Fruit fly (Drosophila melanogaster): Measurements from ENCODE around the gene dally.

The dally gene

dm6 chr3L:8813484-8813883, 13.8 kb upstream of the dally start:
- TF ChIP-seq CG17801 (GFP tag; optimal IDR thresholded peaks at IDR 0.05; ENCODE audit: partially characterized antibody) = no peak

- TF ChIP-seq CG17801 (GFP tag; optimal IDR thresholded peaks at IDR 0.05; ENCODE audit: partially characterized antibody) = no peak
Measured at dm6 chr3L:8819441-8819840, 7.9 kb upstream of the dally start.

DNA sequence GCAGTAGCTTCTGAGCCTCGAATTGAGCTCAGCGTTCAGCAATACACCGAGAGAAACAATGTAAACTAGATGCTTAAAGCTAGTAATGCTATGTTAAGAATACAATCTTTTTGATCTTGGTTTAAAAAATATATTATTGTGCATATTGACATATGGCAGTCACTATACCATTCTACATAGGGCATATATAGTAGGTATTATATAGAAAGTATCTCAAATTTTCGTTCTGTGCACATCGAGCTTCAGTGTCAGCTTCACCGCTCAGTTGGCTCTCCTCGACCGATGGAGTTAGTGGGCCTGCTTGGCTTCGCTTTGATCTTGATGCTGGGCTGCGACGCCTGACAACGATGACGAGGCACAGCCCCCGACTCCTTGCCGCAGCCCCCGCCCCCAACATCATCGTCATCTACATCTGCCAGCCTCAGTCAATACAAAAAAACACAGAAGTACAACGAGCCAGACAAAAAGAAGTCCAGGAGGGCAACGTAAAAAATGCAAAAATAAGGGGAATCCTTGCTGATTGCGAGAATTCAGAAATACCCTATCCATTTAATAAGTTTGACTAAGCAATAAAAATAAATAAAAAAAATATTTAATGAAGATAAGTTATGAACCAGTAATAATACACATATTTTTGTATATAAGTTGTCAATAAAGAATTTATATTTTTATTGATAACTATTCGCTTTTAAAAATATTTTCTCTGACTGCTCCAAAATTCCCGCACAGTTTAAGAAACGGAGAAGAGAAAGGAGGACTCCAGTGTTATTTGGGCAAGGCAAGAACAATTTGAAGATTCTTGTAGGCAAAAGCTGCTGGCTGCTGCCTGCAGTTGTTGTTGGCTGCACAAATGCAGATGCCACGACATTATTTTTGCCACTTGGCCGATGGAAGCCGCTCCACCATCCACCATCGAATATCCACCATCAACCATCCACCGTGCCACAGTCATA, 5.3 kb upstream of the dally start:
- no peak for TF ChIP-seq CG17801 (GFP tag; optimal IDR thresholded peaks at IDR 0.05; ENCODE audit: partially characterized antibody)

- TF ChIP-seq CG17801 (GFP tag; optimal IDR thresholded peaks at IDR 0.05; ENCODE audit: partially characterized antibody) = no peak
Measured at dm6 chr3L:8822881-8823435, 4.3 kb upstream of the dally start.

DNA sequence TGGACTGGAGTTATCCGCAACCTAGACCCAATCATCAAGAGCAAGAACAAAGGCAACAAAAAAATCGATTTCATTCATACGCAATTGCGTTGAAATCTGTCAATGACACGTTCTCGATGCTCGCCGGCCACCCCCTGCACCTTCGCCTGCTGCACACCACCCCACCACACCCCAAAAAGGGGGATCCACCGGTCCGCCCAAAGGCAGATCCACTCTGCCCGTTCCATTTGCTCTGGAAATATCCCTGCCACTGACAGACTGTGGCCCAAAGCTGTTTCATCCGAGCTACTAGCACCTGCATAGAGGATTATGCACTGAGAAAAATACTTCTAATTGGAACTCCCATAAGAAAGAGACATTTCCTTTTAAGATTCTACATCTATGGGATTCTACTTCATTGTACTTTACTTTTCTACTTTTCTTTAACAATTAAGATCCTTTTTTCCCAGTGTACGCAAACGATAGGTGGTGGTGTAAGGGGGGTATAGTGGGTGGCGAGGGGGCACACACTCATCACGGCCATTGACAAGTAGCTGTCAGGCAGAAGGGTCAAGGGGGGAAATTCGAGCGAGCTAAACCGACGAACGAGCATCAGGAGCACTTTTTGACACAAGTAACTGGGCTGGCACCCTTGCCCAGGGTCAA, 3.5 kb upstream of the dally start:
- TF ChIP-seq CG17801 (GFP tag; optimal IDR thresholded peaks at IDR 0.05; ENCODE audit: partially characterized antibody) = no peak

DNA sequence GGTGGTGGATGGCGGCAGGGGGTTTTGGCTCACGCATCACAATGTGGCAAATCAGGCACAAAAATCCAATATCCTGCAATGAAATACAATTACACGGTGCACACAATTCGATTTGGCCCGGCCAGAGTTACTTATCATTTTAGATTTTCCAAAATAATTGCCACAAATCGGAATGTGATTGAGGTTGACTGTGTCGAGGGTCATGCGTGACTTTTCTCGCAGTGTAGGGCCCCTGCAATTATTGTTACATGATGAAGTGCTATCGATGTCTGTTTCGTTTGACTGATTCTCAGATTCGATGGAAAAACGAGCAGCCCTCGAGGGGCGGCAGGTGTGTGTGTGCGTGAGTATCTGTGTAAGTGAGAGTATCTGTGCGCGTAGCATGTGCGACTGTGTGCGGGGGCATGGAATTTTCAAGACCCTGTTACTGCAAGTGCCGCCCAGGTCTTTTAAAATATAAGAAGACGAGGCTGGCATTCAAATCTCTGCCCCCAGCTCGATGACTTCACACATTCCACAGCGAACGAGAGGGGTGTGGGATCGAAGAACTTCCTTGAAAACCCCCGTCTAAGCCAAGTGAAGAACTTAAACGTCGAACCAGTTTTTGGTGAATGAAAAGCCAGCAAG, 2.8 kb upstream of the dally start:
- no peak for TF ChIP-seq CG17801 (GFP tag; optimal IDR thresholded peaks at IDR 0.05; ENCODE audit: partially characterized antibody)

dm6 chr3L:8825030-8825407, 2.3 kb upstream of the dally start:
- no peak for TF ChIP-seq CG17801 (GFP tag; optimal IDR thresholded peaks at IDR 0.05; ENCODE audit: partially characterized antibody)

DNA sequence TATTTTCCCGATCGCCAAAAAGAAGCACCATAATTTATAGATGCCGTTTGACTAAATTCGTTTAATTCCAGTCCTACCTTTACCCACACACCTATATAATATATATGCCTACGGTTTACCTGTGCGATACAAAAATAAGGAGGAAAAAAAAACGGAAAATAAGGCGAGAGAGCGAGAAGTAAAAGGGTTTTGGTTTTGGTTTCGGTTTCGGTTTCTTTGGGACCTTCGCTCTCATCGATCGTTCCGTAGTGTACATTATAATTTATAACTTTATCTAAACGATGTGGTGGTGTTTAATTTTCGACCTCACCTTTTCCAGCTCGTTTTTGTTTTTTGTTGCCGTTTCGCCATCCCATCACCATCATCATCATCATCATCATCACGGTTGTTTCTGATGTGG, 1.7 kb upstream of the dally start:
- TF ChIP-seq CG17801 (GFP tag; optimal IDR thresholded peaks at IDR 0.05; ENCODE audit: partially characterized antibody) = no peak

DNA sequence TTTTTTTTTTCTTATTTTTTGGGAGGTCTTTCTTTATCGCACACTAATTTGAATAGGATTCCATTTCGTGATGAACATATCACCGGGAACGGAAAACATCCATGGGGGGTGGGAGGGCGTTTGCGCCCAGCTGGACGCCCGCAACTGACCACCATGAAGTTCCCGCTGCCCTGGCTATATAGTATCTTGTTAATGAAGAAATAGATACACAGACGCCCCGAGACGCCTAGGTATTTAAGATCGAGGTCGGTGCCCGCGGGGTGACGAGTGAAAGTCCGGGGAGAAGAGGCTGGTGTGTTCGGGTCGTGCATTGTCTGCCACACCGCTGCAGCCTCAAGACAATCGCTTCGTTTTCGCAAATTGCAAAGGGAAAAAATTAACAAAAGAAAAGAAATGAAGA, 1.3 kb upstream of the dally start:
- TF ChIP-seq CG17801 (GFP tag; optimal IDR thresholded peaks at IDR 0.05; ENCODE audit: partially characterized antibody) = no peak

- TF ChIP-seq CG17801 (GFP tag; optimal IDR thresholded peaks at IDR 0.05; ENCODE audit: partially characterized antibody) = no peak
Measured at dm6 chr3L:8827868-8828159, 509 bp downstream of the dally start.

dm6 chr3L:8829572-8829971, 2.3 kb downstream of the dally start:
- TF ChIP-seq CG17801 (GFP tag; optimal IDR thresholded peaks at IDR 0.05; ENCODE audit: partially characterized antibody) = no peak

DNA sequence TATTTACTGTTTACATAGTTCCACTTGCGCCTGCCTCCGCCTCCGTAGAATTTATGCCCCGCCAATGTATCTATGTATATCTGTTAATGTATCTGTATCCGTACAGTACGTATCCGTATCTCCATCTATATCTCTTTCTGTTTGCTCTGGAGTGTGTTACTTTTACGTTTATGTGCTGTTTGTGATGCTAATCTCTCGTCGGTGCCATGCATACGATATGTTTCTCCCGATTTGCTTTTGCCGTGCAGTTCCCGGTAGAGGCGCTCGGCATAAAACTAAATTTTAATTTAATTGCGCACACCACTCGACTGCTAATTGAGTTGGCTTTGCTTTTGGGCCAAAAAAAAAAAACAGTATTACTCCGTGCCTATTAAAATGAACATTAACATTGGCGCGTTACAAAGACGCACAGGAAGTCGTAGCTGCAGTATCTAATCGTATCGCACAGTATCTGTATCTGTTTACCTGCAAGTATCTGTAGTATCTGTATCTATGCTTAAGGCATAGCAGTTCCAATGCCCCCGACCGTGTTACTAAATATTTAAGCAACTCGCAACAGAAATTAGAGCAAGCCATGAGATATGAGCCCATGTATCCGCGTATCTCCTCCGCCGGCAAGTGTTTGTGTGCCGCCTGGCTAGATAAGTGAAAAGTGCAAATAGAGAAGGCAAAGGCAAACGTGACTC, 2.9 kb downstream of the dally start:
- TF ChIP-seq CG17801 (GFP tag; optimal IDR thresholded peaks at IDR 0.05; ENCODE audit: partially characterized antibody) = no peak

dm6 chr3L:8830954-8831353, 3.6 kb downstream of the dally start:
- no peak for TF ChIP-seq CG17801 (GFP tag; optimal IDR thresholded peaks at IDR 0.05; ENCODE audit: partially characterized antibody)

DNA sequence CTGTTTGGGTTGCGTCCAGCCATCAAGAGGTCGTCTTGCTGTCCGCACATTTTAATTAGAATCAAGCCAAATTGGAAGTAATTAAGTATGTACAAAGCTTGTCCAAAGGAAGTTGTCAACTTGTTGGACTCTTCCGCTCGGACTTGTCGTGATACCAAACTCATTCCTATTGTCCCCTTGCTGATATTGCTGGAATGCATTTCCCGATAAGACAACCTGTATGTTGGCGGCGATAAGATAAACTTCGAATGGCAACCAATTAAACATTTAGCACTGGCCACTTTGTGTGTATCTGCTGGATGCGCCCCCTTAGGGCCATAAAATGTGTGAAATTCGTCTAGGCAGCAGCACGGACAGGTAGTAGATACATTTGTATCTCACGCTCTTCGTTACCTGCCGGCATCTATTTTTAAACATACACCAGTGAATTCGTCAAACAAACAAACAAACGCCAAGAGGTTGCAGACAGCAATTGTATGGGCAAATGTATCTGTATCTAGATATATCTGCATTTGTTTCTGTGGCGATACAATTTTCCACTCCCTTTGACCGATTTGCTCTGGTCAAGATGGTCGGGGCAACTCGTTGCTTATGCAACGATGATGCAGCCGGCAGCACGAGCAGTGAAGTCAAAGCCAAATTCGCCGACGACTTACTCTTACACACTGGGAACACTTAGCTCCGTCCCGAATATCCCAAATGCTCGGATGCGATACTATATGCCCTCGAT, 5.6 kb downstream of the dally start:
- TF ChIP-seq CG17801 (GFP tag; optimal IDR thresholded peaks at IDR 0.05; ENCODE audit: partially characterized antibody) = no peak

dm6 chr3L:8833467-8833802, 6.1 kb downstream of the dally start:
- TF ChIP-seq CG17801 (GFP tag; optimal IDR thresholded peaks at IDR 0.05; ENCODE audit: partially characterized antibody) = no peak

Measured in ovary, adult (tissue).